Worm (Caenorhabditis elegans) whole organism, young adult: ENCODE data around the gene asp-17.

Source experiments
- C17E4.6 ChIP-seq: fragments of 200-800 bp; sonication (Bioruptor generic); IDR thresholded peaks from 2 replicates; pipeline ENCODE4 v1.3.6; 2022; ENCODE audit warnings: missing genetic modification reagents, missing genetic modification characterization, missing compliant biosample characterization
- F10E7.11 ChIP-seq: sonication (generic microtip); optimal IDR thresholded peaks from 2 replicates; lab custom pipeline; 2017; ENCODE audit warnings: mild to moderate bottlenecking, missing genetic modification characterization, moderate library complexity, missing compliant biosample characterization
- F22D6.2 ChIP-seq: sonication (generic microtip); optimal IDR thresholded peaks from 2 replicates; lab custom pipeline; 2016; ENCODE audit warnings: mild to moderate bottlenecking, missing genetic modification characterization, missing compliant biosample characterization
- F55B11.4 ChIP-seq: sonication (generic microtip); optimal IDR thresholded peaks from 2 replicates; lab custom pipeline; 2016; ENCODE audit warnings: missing compliant biosample characterization, missing genetic modification characterization, borderline replicate concordance; ENCODE audit not compliant: insufficient read depth
- K12H6.12 ChIP-seq: fragments of 200-800 bp; sonication (Bioruptor generic); optimal IDR thresholded peaks from 2 replicates; lab custom pipeline; 2018; ENCODE audit warnings: mild to moderate bottlenecking, missing genetic modification characterization, missing compliant biosample characterization
- T07F8.4 ChIP-seq: sonication (generic microtip); optimal IDR thresholded peaks from 2 replicates; lab custom pipeline; 2016; ENCODE audit warnings: mild to moderate bottlenecking, missing genetic modification characterization, moderate library complexity, missing compliant biosample characterization
- aptf-2 ChIP-seq: fragments of 200-800 bp; sonication (Bioruptor generic); conservative IDR thresholded peaks from 2 replicates; pipeline ENCODE4 v1.3.6; 2022; ENCODE audit warnings: missing genetic modification reagents, missing genetic modification characterization, missing compliant biosample characterization
- bed-1 ChIP-seq: fragments of 200-800 bp; sonication (Bioruptor generic); IDR thresholded peaks from 2 replicates; pipeline ENCODE4 v1.3.6; 2022; ENCODE audit warnings: missing genetic modification reagents, missing genetic modification characterization, missing compliant biosample characterization
- ccch-3 ChIP-seq: fragments of 200-800 bp; sonication (Bioruptor generic); optimal IDR thresholded peaks from 2 replicates; lab custom pipeline; 2018; ENCODE audit warnings: mild to moderate bottlenecking, missing genetic modification characterization, missing compliant biosample characterization
- egrh-3 ChIP-seq: fragments of 200-800 bp; sonication (Bioruptor generic); IDR thresholded peaks from 2 replicates; pipeline ENCODE4 v1.3.6; 2022; ENCODE audit warnings: missing genetic modification reagents, missing genetic modification characterization, missing compliant biosample characterization
- fkh-3 ChIP-seq: sonication (generic microtip); optimal IDR thresholded peaks from 2 replicates; lab custom pipeline; 2016; ENCODE audit warnings: mild to moderate bottlenecking, missing genetic modification characterization, missing compliant biosample characterization
- hlh-26 ChIP-seq: fragments of 200-800 bp; sonication (Bioruptor generic); conservative IDR thresholded peaks from 2 replicates; pipeline ENCODE4 v1.3.6; 2022; ENCODE audit warnings: missing genetic modification reagents, missing genetic modification characterization, missing compliant biosample characterization
- hsf-1 ChIP-seq: fragments of 200-800 bp; sonication (Bioruptor generic); IDR thresholded peaks from 2 replicates; pipeline ENCODE4 v1.3.6; 2022; ENCODE audit warnings: missing genetic modification reagents, missing genetic modification characterization, missing compliant biosample characterization
- lin-26 ChIP-seq: fragments of 200-800 bp; sonication (Bioruptor generic); IDR thresholded peaks from 2 replicates; pipeline ENCODE4 v1.3.6; 2022; ENCODE audit warnings: missing genetic modification reagents, missing genetic modification characterization, missing compliant biosample characterization
- lin-40 ChIP-seq: sonication (generic microtip); optimal IDR thresholded peaks from 2 replicates; lab custom pipeline; 2016; ENCODE audit warnings: missing genetic modification characterization, mild to moderate bottlenecking, missing compliant biosample characterization, missing genotype, missing genetic modification reagents
- madf-6 ChIP-seq: fragments of 200-800 bp; sonication (Bioruptor generic); IDR thresholded peaks from 2 replicates; pipeline ENCODE4 v1.3.6; 2022; ENCODE audit warnings: missing genetic modification reagents, missing genetic modification characterization, missing compliant biosample characterization
- mel-28 ChIP-seq: sonication (generic microtip); optimal IDR thresholded peaks from 2 replicates; lab custom pipeline; 2016; ENCODE audit warnings: borderline replicate concordance, mild to moderate bottlenecking, missing genetic modification characterization, missing compliant biosample characterization
- nhr-120 ChIP-seq: fragments of 200-800 bp; sonication (Bioruptor generic); IDR thresholded peaks from 2 replicates; pipeline ENCODE4 v1.3.6; 2022; ENCODE audit warnings: missing genetic modification characterization, missing compliant biosample characterization
- nhr-179 ChIP-seq: sonication (generic microtip); optimal IDR thresholded peaks from 2 replicates; lab custom pipeline; 2016; ENCODE audit warnings: mild to moderate bottlenecking, missing genetic modification characterization, missing compliant biosample characterization
- nhr-27 ChIP-seq: fragments of 200-800 bp; sonication (Bioruptor generic); optimal IDR thresholded peaks from 2 replicates; lab custom pipeline; 2018; ENCODE audit warnings: mild to moderate bottlenecking, missing genetic modification characterization, moderate library complexity, missing compliant biosample characterization
- rcor-1 ChIP-seq: fragments of 200-800 bp; sonication (Bioruptor generic); IDR thresholded peaks from 2 replicates; pipeline ENCODE4 v1.3.6; 2022; ENCODE audit warnings: missing genetic modification reagents, missing genetic modification characterization, missing compliant biosample characterization
- rec-8 ChIP-seq, 2 experiments: sonication (generic microtip); optimal IDR thresholded peaks; 2 replicates each; lab custom pipeline; 2016; ENCODE audit warnings: mild to moderate bottlenecking in 2 of 2, missing genetic modification characterization in 2 of 2, missing genetic modification reagents in 2 of 2, missing genotype in 2 of 2, missing biosample characterization in 1 of 2, missing compliant biosample characterization in 1 of 2, moderate library complexity in 1 of 2
- repo-1 ChIP-seq: sonication (generic microtip); optimal IDR thresholded peaks from 2 replicates; lab custom pipeline; 2017; ENCODE audit warnings: mild to moderate bottlenecking, missing genetic modification characterization, missing compliant biosample characterization
- sdz-38 ChIP-seq: sonication (generic microtip); optimal IDR thresholded peaks from 2 replicates; lab custom pipeline; 2016; ENCODE audit warnings: missing genotype, missing genetic modification characterization, missing compliant biosample characterization
- sea-2 ChIP-seq: fragments of 200-800 bp; sonication (Bioruptor generic); IDR thresholded peaks from 2 replicates; pipeline ENCODE4 v1.3.6; 2022; ENCODE audit warnings: missing genetic modification characterization, missing compliant biosample characterization
- snpc-4 ChIP-seq, 5 experiments: fragments of 150-350 bp in 1 of 5; sonication (generic microtip) in 4 of 5; optimal IDR thresholded peaks; 2 replicates each; lab custom pipeline; 2014 to 2018; ENCODE audit warnings: missing genetic modification characterization in 5 of 5, missing biosample characterization in 3 of 5, antibody characterized with exemption in 2 of 5, mild to moderate bottlenecking in 2 of 5, missing compliant biosample characterization in 2 of 5, missing genotype in 2 of 5, moderate library complexity in 2 of 5, missing genetic modification reagents in 1 of 5
- sptf-2 ChIP-seq: fragments of 200-800 bp; sonication (Bioruptor generic); optimal IDR thresholded peaks from 2 replicates; lab custom pipeline; 2018; ENCODE audit warnings: mild to moderate bottlenecking, missing genetic modification characterization, missing compliant biosample characterization
- xnd-1 ChIP-seq: sonication (generic microtip); optimal IDR thresholded peaks from 2 replicates; lab custom pipeline; 2016; ENCODE audit warnings: missing genotype, missing genetic modification reagents, missing genetic modification characterization, missing compliant biosample characterization
- zfh-2 ChIP-seq: fragments of 200-800 bp; sonication (Bioruptor generic); conservative IDR thresholded peaks from 2 replicates; pipeline ENCODE4 v1.3.6; 2022; ENCODE audit warnings: missing genetic modification reagents, missing genetic modification characterization, missing compliant biosample characterization
- ztf-25 ChIP-seq: fragments of 200-800 bp; sonication (Bioruptor generic); IDR thresholded peaks from 2 replicates; pipeline ENCODE4 v1.3.6; 2022; ENCODE audit warnings: missing genetic modification reagents, missing genetic modification characterization, missing compliant biosample characterization
- ztf-3 ChIP-seq: fragments of 200-800 bp; sonication (Bioruptor generic); optimal IDR thresholded peaks from 2 replicates; lab custom pipeline; 2018; ENCODE audit warnings: mild to moderate bottlenecking, missing genetic modification characterization, missing compliant biosample characterization
- ztf-6 ChIP-seq: fragments of 200-800 bp; sonication (Bioruptor generic); IDR thresholded peaks from 2 replicates; pipeline ENCODE4 v1.3.6; 2022; ENCODE audit warnings: missing genetic modification reagents, missing genetic modification characterization, missing compliant biosample characterization

The asp-17 gene

DNA sequence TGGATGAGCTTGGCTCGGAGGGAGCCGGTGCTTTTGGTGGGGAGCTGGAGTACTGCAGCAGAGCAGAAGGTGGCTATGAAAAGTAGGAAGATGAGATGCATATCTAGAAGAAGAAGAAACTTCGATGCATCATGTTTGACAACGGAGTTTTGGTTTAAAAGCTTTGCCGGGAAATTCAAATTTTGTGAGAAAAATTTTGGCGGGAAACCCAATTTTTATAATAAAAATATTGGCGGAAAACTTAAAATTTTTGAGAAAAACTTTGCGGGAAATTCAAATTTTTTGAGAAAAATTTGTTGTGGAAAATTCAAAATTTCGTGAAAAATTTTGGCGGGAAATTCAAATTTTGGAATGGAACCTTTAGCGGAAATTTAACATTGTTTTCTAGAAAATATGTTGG lies 7.6 kb upstream of the asp-17 start, which contains the start of gene asp-15:
Gene asp-15, minus strand, starts transcription at position 101 of the 400 bp plus-strand sequence.
- TF ChIP-seq C17E4.6 (GFP tag; lab: Robert Waterston, UW) (no peak), lin-26 (GFP tag; lab: Robert Waterston, UW) (0 out of 2 replicates have a peak, but pooled peaks have one; percentile 12), hlh-26 (GFP tag; lab: Robert Waterston, UW) (no peak)

- TF ChIP-seq ccch-3 (GFP tag; lab: Kevin White, UChicago) = no peak
- TF ChIP-seq nhr-27 = no peak
- TF ChIP-seq sea-2 (GFP tag; lab: Robert Waterston, UW) = no peak
- no peak for TF ChIP-seq nhr-179 (tag; lab: Kevin White, UChicago)
- TF ChIP-seq egrh-3 (GFP tag; lab: Robert Waterston, UW) = peak; percentile 41; the same call in 1 of the 2 replicates
- TF ChIP-seq nhr-120 (GFP tag; lab: Robert Waterston, UW) = no peak
- TF ChIP-seq F22D6.2 = no peak
- no peak for TF ChIP-seq repo-1 (tag; lab: Kevin White, UChicago)
- no peak for TF ChIP-seq bed-1 (GFP tag; lab: Robert Waterston, UW)
- peak; percentile 68 for TF ChIP-seq zfh-2 (GFP tag; lab: Robert Waterston, UW)
Observed at ce11 chrV:19042256-19042655, 5.1 kb upstream of the asp-17 start, which contains the start of gene asp-16. Gene asp-16 (minus strand): TSS chrV:19042605.

DNA sequence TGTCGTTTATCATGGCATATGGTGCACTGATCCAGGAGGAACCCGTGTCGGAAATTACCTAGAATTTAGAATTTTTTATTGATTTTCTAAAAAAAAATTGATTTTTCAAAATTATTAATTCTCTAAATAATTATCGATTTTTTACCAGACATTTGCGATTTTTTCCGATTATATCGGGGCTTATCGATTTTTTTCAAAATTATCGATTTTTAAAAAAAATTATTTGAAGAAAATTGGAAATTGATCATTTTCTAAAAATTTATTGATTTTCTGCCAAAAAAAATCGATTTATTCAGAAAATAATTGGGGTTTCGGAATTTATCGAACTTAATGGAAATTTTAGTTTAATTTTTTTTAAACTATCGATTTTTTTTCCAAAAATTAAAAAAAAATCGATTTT lies 1.1 kb downstream of the asp-17 start:
- no peak for TF ChIP-seq fkh-3 (tag; lab: Kevin White, UChicago)
- TF ChIP-seq lin-26 (GFP tag; lab: Robert Waterston, UW) = no peak
- TF ChIP-seq F10E7.11 (tag; lab: Kevin White, UChicago) = no peak

- TF ChIP-seq rec-8 (tag; optimal IDR thresholded peaks at IDR 0.05; lab: Kevin White, UChicago) (no peak), snpc-4 (GFP tag; optimal IDR thresholded peaks at IDR 0.05; lab: Kevin White, UChicago) (no peak), snpc-4 (tag; optimal IDR thresholded peaks at IDR 0.05; lab: Kevin White, UChicago) (no peak), lin-40 (no peak), xnd-1 (no peak), mel-28 (tag; lab: Kevin White, UChicago) (no peak), sdz-38 (tag; lab: Kevin White, UChicago) (no peak), F22D6.2 (no peak), aptf-2 (GFP tag; lab: Robert Waterston, UW) (no peak)
Observed at ce11 chrV:19031456-19031855, 5.7 kb downstream of the asp-17 start, which contains the start of gene Y39B6A.27. Gene Y39B6A.27 (plus strand): TSS chrV:19031756.

- TF ChIP-seq ztf-25 (GFP tag; lab: Robert Waterston, UW) (no peak), K12H6.12 (no peak), F55B11.4 (no peak), sptf-2 (GFP tag; lab: Kevin White, UChicago) (no peak), hlh-26 (GFP tag; lab: Robert Waterston, UW) (no peak), ztf-3 (GFP tag; lab: Kevin White, UChicago) (no peak), ztf-6 (GFP tag; lab: Robert Waterston, UW) (no peak), hsf-1 (no peak), rcor-1 (GFP tag; lab: Robert Waterston, UW) (no peak), madf-6 (GFP tag; lab: Robert Waterston, UW) (no peak), T07F8.4 (no peak)
Observed at ce11 chrV:19027338-19027737, 9.8 kb downstream of the asp-17 start.
